Worm (Caenorhabditis elegans) whole organism, mixed stage, embryonic: ENCODE data around the gene clec-204.

Experiments
- M03D4.4 ChIP-seq: sonication (generic microtip); optimal IDR thresholded peaks from 2 replicates; lab custom pipeline; 2017; ENCODE audit warnings: mild to moderate bottlenecking, missing genetic modification characterization, missing compliant biosample characterization
- bed-3 ChIP-seq: fragments of 200-800 bp; sonication (Bioruptor generic); optimal IDR thresholded peaks from 3 replicates; lab custom pipeline; 2018; ENCODE audit warnings: mild to moderate bottlenecking, missing genetic modification characterization, moderate library complexity, missing compliant biosample characterization
- blmp-1 ChIP-seq: fragments of 150-350 bp; optimal IDR thresholded peaks from 2 replicates; lab custom pipeline; 2014; ENCODE audit warnings: missing biosample characterization, missing genetic modification characterization
- ceh-39 ChIP-seq: fragments of 150-350 bp; optimal IDR thresholded peaks from 2 replicates; lab custom pipeline; 2014; ENCODE audit warnings: missing biosample characterization, missing genetic modification characterization
- ceh-43 ChIP-seq: fragments of 200-800 bp; sonication (Bioruptor generic); optimal IDR thresholded peaks from 2 replicates; lab custom pipeline; 2018; ENCODE audit warnings: mild to moderate bottlenecking, missing genetic modification characterization, moderate library complexity, missing compliant biosample characterization
- ceh-83 ChIP-seq: fragments of 200-800 bp; sonication (Bioruptor generic); optimal IDR thresholded peaks from 2 replicates; lab custom pipeline; 2018; ENCODE audit warnings: mild to moderate bottlenecking, missing genetic modification characterization, missing compliant biosample characterization
- ces-1 ChIP-seq: fragments of 150-350 bp; optimal IDR thresholded peaks from 2 replicates; lab custom pipeline; 2014; ENCODE audit warnings: missing biosample characterization, missing genetic modification reagents, missing genetic modification characterization
- cnd-1 ChIP-seq: fragments of 200-800 bp; sonication (Bioruptor generic); optimal IDR thresholded peaks from 2 replicates; lab custom pipeline; 2018; ENCODE audit warnings: mild to moderate bottlenecking, missing genetic modification characterization, missing compliant biosample characterization
- drap-1 ChIP-seq: fragments of 200-800 bp; sonication (Bioruptor generic); optimal IDR thresholded peaks from 3 replicates; lab custom pipeline; 2018; ENCODE audit warnings: mild to moderate bottlenecking, missing genetic modification characterization, missing compliant biosample characterization
- elt-1 ChIP-seq: sonication (generic microtip); optimal IDR thresholded peaks from 2 replicates; lab custom pipeline; 2017; ENCODE audit warnings: missing genetic modification characterization, mild to moderate bottlenecking, missing compliant biosample characterization, antibody characterized with exemption, moderate library complexity, borderline replicate concordance; ENCODE audit not compliant: insufficient read depth
- elt-3 ChIP-seq: fragments of 150-350 bp; optimal IDR thresholded peaks from 2 replicates; lab custom pipeline; 2014; ENCODE audit warnings: missing biosample characterization, missing genetic modification characterization
- flh-1 ChIP-seq: fragments of 200-800 bp; sonication (Bioruptor generic); optimal IDR thresholded peaks from 2 replicates; lab custom pipeline; 2018; ENCODE audit warnings: mild to moderate bottlenecking, missing genetic modification characterization, moderate library complexity, missing compliant biosample characterization
- ham-2 ChIP-seq: fragments of 200-800 bp; sonication (Bioruptor generic); optimal IDR thresholded peaks from 2 replicates; lab custom pipeline; 2018; ENCODE audit warnings: mild to moderate bottlenecking, missing genetic modification characterization, missing compliant biosample characterization
- hlh-1 ChIP-seq: fragments of 150-350 bp; optimal IDR thresholded peaks from 2 replicates; lab custom pipeline; 2014; ENCODE audit warnings: missing biosample characterization, missing genetic modification reagents, missing genetic modification characterization
- lin-13 ChIP-seq: fragments of 150-350 bp; optimal IDR thresholded peaks from 2 replicates; lab custom pipeline; 2014; ENCODE audit warnings: missing biosample characterization, missing genetic modification characterization
- lin-32 ChIP-seq: fragments of 200-800 bp; sonication (Bioruptor generic); optimal IDR thresholded peaks from 2 replicates; lab custom pipeline; 2018; ENCODE audit warnings: mild to moderate bottlenecking, missing genetic modification characterization, missing compliant biosample characterization
- lsy-2 ChIP-seq: fragments of 150-350 bp; optimal IDR thresholded peaks from 2 replicates; lab custom pipeline; 2014; ENCODE audit warnings: missing biosample characterization, missing genetic modification characterization
- mab-5 ChIP-seq: fragments of 150-350 bp; optimal IDR thresholded peaks from 2 replicates; lab custom pipeline; 2014; ENCODE audit warnings: missing biosample characterization, missing genetic modification characterization
- mep-1 ChIP-seq: fragments of 150-350 bp; optimal IDR thresholded peaks from 2 replicates; lab custom pipeline; 2017; ENCODE audit warnings: missing biosample characterization, missing genetic modification reagents, missing genetic modification characterization, inconsistent platforms
- mls-2 ChIP-seq: sonication (generic microtip); optimal IDR thresholded peaks from 2 replicates; lab custom pipeline; 2016; ENCODE audit warnings: mild to moderate bottlenecking, missing genetic modification characterization, moderate library complexity, missing compliant biosample characterization
- nhr-12 ChIP-seq: fragments of 150-350 bp; optimal IDR thresholded peaks from 2 replicates; lab custom pipeline; 2014; ENCODE audit warnings: missing biosample characterization, missing genetic modification characterization
- nhr-2 ChIP-seq: fragments of 150-350 bp; optimal IDR thresholded peaks from 2 replicates; lab custom pipeline; 2014; ENCODE audit warnings: missing biosample characterization, missing genetic modification characterization
- nhr-237 ChIP-seq: fragments of 150-350 bp; optimal IDR thresholded peaks from 2 replicates; lab custom pipeline; 2014; ENCODE audit warnings: missing biosample characterization, missing genetic modification characterization
- nhr-28 ChIP-seq: fragments of 150-350 bp; optimal IDR thresholded peaks from 2 replicates; lab custom pipeline; 2014; ENCODE audit warnings: missing biosample characterization, missing genetic modification characterization
- nhr-76 ChIP-seq: sonication (generic microtip); optimal IDR thresholded peaks from 2 replicates; lab custom pipeline; 2017; ENCODE audit warnings: missing biosample characterization, missing genetic modification characterization
- pha-4 ChIP-seq: fragments of 150-350 bp; optimal IDR thresholded peaks from 2 replicates; lab custom pipeline; 2018; ENCODE audit warnings: missing biosample characterization, missing genetic modification reagents, missing genetic modification characterization
- sem-2 ChIP-seq: fragments of 200-800 bp; sonication (Bioruptor generic); optimal IDR thresholded peaks from 2 replicates; lab custom pipeline; 2018; ENCODE audit warnings: mild to moderate bottlenecking, missing genetic modification characterization, missing compliant biosample characterization
- snpc-4 ChIP-seq: fragments of 150-350 bp; optimal IDR thresholded peaks from 2 replicates; lab custom pipeline; 2014; ENCODE audit warnings: missing biosample characterization, missing genetic modification characterization
- sptf-1 ChIP-seq: sonication (generic microtip); optimal IDR thresholded peaks from 2 replicates; lab custom pipeline; 2017; ENCODE audit warnings: mild to moderate bottlenecking, missing genetic modification characterization, moderate library complexity, missing compliant biosample characterization
- tbx-8 ChIP-seq: fragments of 200-800 bp; sonication (Bioruptor generic); optimal IDR thresholded peaks from 2 replicates; lab custom pipeline; 2018; ENCODE audit warnings: mild to moderate bottlenecking, missing genetic modification characterization, moderate library complexity, missing compliant biosample characterization
- unc-120 ChIP-seq: sonication (generic microtip); optimal IDR thresholded peaks from 2 replicates; lab custom pipeline; 2017; ENCODE audit warnings: missing genetic modification characterization, missing compliant biosample characterization; ENCODE audit not compliant: poor library complexity, severe bottlenecking
- unc-39 ChIP-seq: fragments of 150-350 bp; optimal IDR thresholded peaks from 2 replicates; lab custom pipeline; 2014; ENCODE audit warnings: missing biosample characterization, missing genetic modification characterization
- unc-62 ChIP-seq: fragments of 150-350 bp; optimal IDR thresholded peaks from 2 replicates; lab custom pipeline; 2014; ENCODE audit warnings: missing biosample characterization, missing genetic modification reagents, missing genetic modification characterization
- zip-8 ChIP-seq: fragments of 150-350 bp; optimal IDR thresholded peaks from 2 replicates; lab custom pipeline; 2014; ENCODE audit warnings: missing biosample characterization, missing genetic modification characterization
- ztf-11 ChIP-seq: fragments of 150-350 bp; optimal IDR thresholded peaks from 2 replicates; lab custom pipeline; 2014; ENCODE audit warnings: missing biosample characterization, missing genetic modification characterization

clec-204 gene

ce11 chrV:1803043-1803442 lies 46.1 kb downstream of the clec-204 start, which contains the start of gene srt-41:
Gene srt-41 (minus strand): TSS chrV:1803143.
- TF ChIP-seq sem-2 (GFP tag; lab: Kevin White, UChicago) (no peak), elt-3 (no peak), M03D4.4 (tag; lab: Kevin White, UChicago) (no peak), mab-5 (no peak)

DNA sequence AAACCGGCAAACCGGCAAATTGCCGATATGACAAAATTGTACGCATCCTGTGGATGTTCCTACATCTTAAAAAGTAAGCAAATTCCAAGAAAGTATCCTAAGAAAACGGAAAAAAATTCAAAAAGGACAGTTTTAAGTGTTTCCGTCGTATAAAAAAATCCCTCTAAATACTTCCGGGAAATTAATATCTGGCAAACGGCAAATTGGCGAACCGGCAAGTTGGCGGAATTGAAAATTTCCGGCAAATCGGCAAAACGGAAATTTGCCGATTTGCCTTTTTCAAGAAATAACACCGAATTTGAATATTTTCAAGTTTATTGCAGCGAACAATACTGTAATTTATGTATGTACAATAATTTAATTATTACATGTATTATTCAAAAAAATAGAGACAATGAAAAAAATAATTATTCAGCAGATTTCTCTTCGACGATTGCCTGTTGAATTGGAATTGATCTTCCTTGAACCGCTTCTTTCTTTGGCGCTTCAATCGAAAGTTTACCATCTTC lies 47.1 kb downstream of the clec-204 start:
- TF ChIP-seq unc-62 (GFP tag; lab: Kevin White, UChicago) (no peak), cnd-1 (tag; lab: Kevin White, UChicago) (no peak), mep-1 (tag; lab: Kevin White, UChicago) (no peak), sem-2 (GFP tag; lab: Kevin White, UChicago) (no peak), ztf-11 (tag; lab: Kevin White, UChicago) (no peak), flh-1 (GFP tag; lab: Kevin White, UChicago) (no peak), nhr-2 (tag; lab: Kevin White, UChicago) (no peak), lsy-2 (tag; lab: Kevin White, UChicago) (no peak), pha-4 (tag; lab: Kevin White, UChicago) (no peak), sptf-1 (tag; lab: Kevin White, UChicago) (no peak), snpc-4 (tag; lab: Kevin White, UChicago) (no peak), ceh-43 (GFP tag; lab: Kevin White, UChicago) (no peak), bed-3 (GFP tag; lab: Kevin White, UChicago) (no peak)

DNA sequence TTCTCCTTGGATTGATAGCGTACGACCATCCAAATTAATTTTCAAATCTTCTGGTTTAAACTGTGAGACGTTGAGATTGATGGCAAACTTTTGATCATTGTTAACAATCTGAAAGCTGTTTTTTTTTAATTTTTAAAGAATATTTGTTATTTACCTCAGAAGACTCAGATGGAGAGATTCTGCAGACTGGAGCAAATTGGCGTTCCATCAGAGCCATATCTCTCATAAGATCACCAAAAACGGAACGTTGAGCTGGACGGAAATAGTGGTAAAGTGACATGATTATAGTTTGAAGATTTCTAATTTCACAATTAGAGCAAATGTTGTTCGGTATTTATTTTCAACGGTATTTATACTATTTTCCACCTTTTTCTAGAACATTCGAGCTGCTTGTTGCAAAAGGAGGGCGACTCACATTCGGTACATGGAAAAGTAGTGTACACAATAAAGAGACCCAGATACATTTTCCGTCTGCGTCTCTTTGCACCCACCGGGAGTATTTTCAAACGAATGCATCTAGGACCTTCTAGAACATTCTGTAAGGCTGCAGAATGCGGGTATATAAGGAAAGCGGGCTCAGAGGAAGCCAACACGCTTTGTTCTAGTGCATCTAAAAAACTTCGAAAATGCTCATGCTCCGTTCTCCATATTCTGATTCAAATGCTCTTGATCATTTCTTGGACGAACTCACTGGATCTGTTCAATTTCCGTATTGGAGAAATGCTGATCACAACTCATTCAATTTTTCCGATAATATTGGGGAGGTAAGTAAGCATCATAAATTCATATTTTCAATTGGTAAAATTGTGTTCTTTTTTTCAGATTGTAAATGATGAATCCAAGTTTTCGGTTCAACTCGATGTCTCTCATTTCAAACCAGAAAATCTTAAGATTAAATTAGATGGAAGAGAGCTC lies 47.9 kb downstream of the clec-204 start, which contains the start of the genes hsp-16.2 and hsp-16.41:
TSS of gene hsp-16.2 (minus strand) at position 313 of the 915 bp plus-strand sequence.
TSS of gene hsp-16.41 (plus strand) at position 534 of the 915 bp plus-strand sequence.
- TF ChIP-seq hlh-1 (tag; lab: Kevin White, UChicago) = no peak
- peak; percentile 46 for TF ChIP-seq mls-2 (tag; lab: Kevin White, UChicago)
- peak; percentile 48 for TF ChIP-seq ham-2 (GFP tag; lab: Kevin White, UChicago)
- no peak for TF ChIP-seq elt-1
- no peak for TF ChIP-seq cnd-1 (tag; lab: Kevin White, UChicago)
- TF ChIP-seq ceh-39 (tag; lab: Kevin White, UChicago) = no peak
- TF ChIP-seq nhr-76 (tag; lab: Kevin White, UChicago) = no peak
- TF ChIP-seq lin-32 (GFP tag; lab: Kevin White, UChicago) = no peak
- no peak for TF ChIP-seq ceh-83
- TF ChIP-seq tbx-8 (GFP tag; lab: Kevin White, UChicago) = no peak
- peak; percentile 84 for TF ChIP-seq lin-13 (tag; lab: Kevin White, UChicago)
- peak; percentile 56 for TF ChIP-seq pha-4 (tag; lab: Kevin White, UChicago)
- peak; percentile 30 for TF ChIP-seq ces-1 (GFP tag; lab: Kevin White, UChicago)
- TF ChIP-seq bed-3 (GFP tag; lab: Kevin White, UChicago) = no peak
- no peak for TF ChIP-seq ztf-11 (tag; lab: Kevin White, UChicago)
- no peak for TF ChIP-seq snpc-4 (tag; lab: Kevin White, UChicago)
- TF ChIP-seq M03D4.4 (tag; lab: Kevin White, UChicago) = no peak
- TF ChIP-seq nhr-237 = no peak
- TF ChIP-seq elt-3 = no peak
- peak; percentile 43 for TF ChIP-seq nhr-2 (tag; lab: Kevin White, UChicago)
- TF ChIP-seq mab-5 = no peak
- TF ChIP-seq blmp-1 (tag; lab: Kevin White, UChicago) = no peak
- TF ChIP-seq ceh-43 (GFP tag; lab: Kevin White, UChicago) = no peak
- TF ChIP-seq nhr-12 (tag; lab: Kevin White, UChicago) = no peak
- no peak for TF ChIP-seq zip-8 (tag; lab: Kevin White, UChicago)
- TF ChIP-seq nhr-28 (tag; lab: Kevin White, UChicago) = no peak
- TF ChIP-seq sem-2 (GFP tag; lab: Kevin White, UChicago) = no peak
- TF ChIP-seq unc-120 (tag; lab: Kevin White, UChicago) = peak; percentile 65
- TF ChIP-seq unc-39 = no peak
- TF ChIP-seq sptf-1 (tag; lab: Kevin White, UChicago) = no peak
- TF ChIP-seq drap-1 (GFP tag; lab: Kevin White, UChicago) = peak; percentile 14
- TF ChIP-seq unc-62 (GFP tag; lab: Kevin White, UChicago) = no peak
- peak; percentile 1 for TF ChIP-seq mep-1 (tag; lab: Kevin White, UChicago)
- TF ChIP-seq, all 35 proteins: peak for 9
